Fruit fly (Drosophila melanogaster) whole organism: Measurements from ENCODE around the gene CG12299.

Experiments used
- Dll ChIP-seq: fragments of >200 bp; optimal IDR thresholded peaks from 2 replicates; lab custom pipeline; 2017
- EcR ChIP-seq, 2 experiments: fragments of >200 bp; optimal IDR thresholded peaks; 2 replicates each; lab custom pipeline; 2017; ENCODE audit warnings: missing biosample characterization in 2 of 2, missing genetic modification characterization in 2 of 2, missing genetic modification reagents in 2 of 2
- psq ChIP-seq: fragments of >200 bp; optimal IDR thresholded peaks from 2 replicates; lab custom pipeline; 2017
- usp ChIP-seq: fragments of >200 bp; optimal IDR thresholded peaks from 2 replicates; lab custom pipeline; 2017; ENCODE audit warnings: missing biosample characterization, missing genetic modification characterization, mixed read lengths

DNA sequence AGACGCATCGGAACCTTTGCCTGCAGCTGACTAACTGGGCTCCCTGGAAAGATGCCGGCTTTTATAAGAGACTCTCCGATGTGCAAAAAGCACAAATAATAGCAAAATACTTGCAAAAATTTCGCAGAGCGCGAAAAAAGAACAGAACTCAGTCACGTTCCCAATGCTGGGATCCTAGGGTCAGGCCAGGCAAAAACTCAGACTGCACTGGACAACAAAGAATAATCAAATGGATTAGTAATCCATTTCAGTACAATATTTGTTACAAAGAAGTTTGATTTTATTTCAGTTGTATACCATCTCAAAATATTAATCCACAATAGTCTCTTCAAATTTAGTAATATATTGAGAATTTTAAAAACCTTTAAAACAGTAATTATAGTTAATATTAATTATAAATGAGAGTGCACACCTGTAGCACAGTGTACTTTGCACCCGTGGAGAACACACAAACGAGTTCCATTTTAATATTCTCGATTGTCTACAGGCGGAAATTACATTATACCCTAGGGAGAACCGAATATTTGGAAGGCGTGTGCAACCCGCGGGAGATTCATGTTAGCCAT, 43.0 kb upstream of the CG12299 start, which contains the start of gene CG17108:
- TF ChIP-seq EcR (GFP tag; optimal IDR thresholded peaks at IDR 0.05; lab: Kevin White, UChicago) = no peak
- no peak for TF ChIP-seq usp
- no peak for TF ChIP-seq psq (lab: Kevin White, UChicago)
- TF ChIP-seq Dll (lab: Kevin White, UChicago) = no peak
